Worm (Caenorhabditis elegans) whole organism, L3 larva: Measurements from ENCODE around the gene ZK185.1.

ENCODE experiments used
- R02D3.7 ChIP-seq: fragments of 150-350 bp; optimal IDR thresholded peaks from 2 replicates; lab custom pipeline; 2014; ENCODE audit warnings: missing biosample characterization, missing genetic modification characterization
- ZK546.5 ChIP-seq: sonication (generic microtip); optimal IDR thresholded peaks from 2 replicates; lab custom pipeline; 2017; ENCODE audit warnings: missing biosample characterization, missing genetic modification characterization
- aly-2 ChIP-seq: fragments of 150-350 bp; optimal IDR thresholded peaks from 2 replicates; lab custom pipeline; 2014; ENCODE audit warnings: missing biosample characterization, missing genetic modification characterization
- ceh-28 ChIP-seq: fragments of 150-350 bp; optimal IDR thresholded peaks from 2 replicates; lab custom pipeline; 2014; ENCODE audit warnings: missing biosample characterization, missing genetic modification reagents, missing genetic modification characterization
- ceh-82 ChIP-seq: fragments of 150-350 bp; optimal IDR thresholded peaks from 2 replicates; lab custom pipeline; 2014; ENCODE audit warnings: missing biosample characterization, missing genetic modification characterization
- egl-27 ChIP-seq: sonication (generic microtip); optimal IDR thresholded peaks from 4 replicates; lab custom pipeline; 2017; ENCODE audit warnings: missing biosample characterization, missing genetic modification reagents, missing genetic modification characterization
- egl-5 ChIP-seq: fragments of 150-350 bp; optimal IDR thresholded peaks from 2 replicates; lab custom pipeline; 2017; ENCODE audit warnings: missing biosample characterization, missing genetic modification reagents, missing genetic modification characterization, inconsistent platforms
- elt-1 ChIP-seq: fragments of 150-350 bp; optimal IDR thresholded peaks from 2 replicates; lab custom pipeline; 2014; ENCODE audit warnings: missing biosample characterization, missing genetic modification characterization
- elt-2 ChIP-seq: sonication (generic microtip); optimal IDR thresholded peaks from 2 replicates; lab custom pipeline; 2016; ENCODE audit warnings: missing genetic modification reagents, mild to moderate bottlenecking, missing genetic modification characterization, missing compliant biosample characterization
- elt-3 ChIP-seq, 3 experiments: fragments of 150-350 bp in 1 of 3; sonication (generic microtip) in 2 of 3; optimal IDR thresholded peaks; 2 replicates in 2 of 3; 4 replicates in 1 of 3; lab custom pipeline; 2014 to 2017; ENCODE audit warnings: missing biosample characterization in 3 of 3, missing genetic modification characterization in 3 of 3
- hmg-11 ChIP-seq: sonication (generic microtip); optimal IDR thresholded peaks from 2 replicates; lab custom pipeline; 2016; ENCODE audit warnings: missing genetic modification characterization, missing compliant biosample characterization
- jun-1 ChIP-seq: fragments of 150-350 bp; optimal IDR thresholded peaks from 2 replicates; lab custom pipeline; 2014; ENCODE audit warnings: missing biosample characterization, missing genetic modification reagents, missing genetic modification characterization
- lin-15B ChIP-seq: fragments of 150-350 bp; optimal IDR thresholded peaks from 2 replicates; lab custom pipeline; 2014; ENCODE audit warnings: missing biosample characterization, missing genetic modification characterization
- lsy-12 ChIP-seq: sonication (generic microtip); optimal IDR thresholded peaks from 2 replicates; lab custom pipeline; 2016; ENCODE audit warnings: mild to moderate bottlenecking, missing genetic modification characterization, missing compliant biosample characterization
- mdl-1 ChIP-seq: fragments of 150-350 bp; optimal IDR thresholded peaks from 2 replicates; lab custom pipeline; 2014; ENCODE audit warnings: missing biosample characterization, missing genetic modification characterization
- mml-1 ChIP-seq: fragments of 150-350 bp; sonication (generic microtip); optimal IDR thresholded peaks from 3 replicates; lab custom pipeline; 2014; ENCODE audit warnings: missing biosample characterization, missing genetic modification characterization
- nfya-1 ChIP-seq: sonication (generic microtip); optimal IDR thresholded peaks from 2 replicates; lab custom pipeline; 2017; ENCODE audit warnings: missing genetic modification characterization, mild to moderate bottlenecking, missing compliant biosample characterization, antibody characterized with exemption, moderate library complexity; ENCODE audit not compliant: insufficient read depth
- nhr-12 ChIP-seq: fragments of 150-350 bp; optimal IDR thresholded peaks from 2 replicates; lab custom pipeline; 2014; ENCODE audit warnings: missing biosample characterization, missing genetic modification characterization
- nhr-25 ChIP-seq: sonication (generic microtip); optimal IDR thresholded peaks from 2 replicates; lab custom pipeline; 2017; ENCODE audit warnings: missing biosample characterization, missing genetic modification characterization
- nhr-28 ChIP-seq: fragments of 150-350 bp; optimal IDR thresholded peaks from 2 replicates; lab custom pipeline; 2014; ENCODE audit warnings: missing biosample characterization, missing genetic modification characterization
- nhr-43 ChIP-seq: sonication (generic microtip); optimal IDR thresholded peaks from 2 replicates; lab custom pipeline; 2016; ENCODE audit warnings: mild to moderate bottlenecking, missing genetic modification characterization, missing compliant biosample characterization; ENCODE audit not compliant: poor library complexity, severe bottlenecking
- nhr-67 ChIP-seq: fragments of 150-350 bp; optimal IDR thresholded peaks from 2 replicates; lab custom pipeline; 2014; ENCODE audit warnings: missing biosample characterization, missing genetic modification characterization
- nhr-77 ChIP-seq: fragments of 150-350 bp; optimal IDR thresholded peaks from 2 replicates; lab custom pipeline; 2014; ENCODE audit warnings: missing biosample characterization, missing genetic modification characterization
- pha-4 ChIP-seq: fragments of 150-350 bp; optimal IDR thresholded peaks from 2 replicates; lab custom pipeline; 2014; ENCODE audit warnings: missing biosample characterization, missing genetic modification reagents, missing genetic modification characterization
- pqm-1 ChIP-seq: fragments of 150-350 bp; optimal IDR thresholded peaks from 2 replicates; lab custom pipeline; 2017; ENCODE audit warnings: missing biosample characterization, missing genetic modification characterization, inconsistent platforms
- skn-1 ChIP-seq: fragments of 150-350 bp; optimal IDR thresholded peaks from 2 replicates; lab custom pipeline; 2014; ENCODE audit warnings: missing biosample characterization, missing genetic modification characterization
- tbx-2 ChIP-seq: sonication (generic microtip); optimal IDR thresholded peaks from 2 replicates; lab custom pipeline; 2016; ENCODE audit warnings: mild to moderate bottlenecking, missing genetic modification characterization, missing compliant biosample characterization
- zag-1 ChIP-seq: fragments of 150-350 bp; optimal IDR thresholded peaks from 2 replicates; lab custom pipeline; 2014; ENCODE audit warnings: missing biosample characterization, missing genetic modification characterization
- ztf-11 ChIP-seq: fragments of 150-350 bp; optimal IDR thresholded peaks from 2 replicates; lab custom pipeline; 2014; ENCODE audit warnings: missing biosample characterization, missing genetic modification characterization
- ztf-4 ChIP-seq: fragments of 150-350 bp; optimal IDR thresholded peaks from 2 replicates; lab custom pipeline; 2014; ENCODE audit warnings: missing biosample characterization, missing genetic modification characterization

ZK185.1 gene

ce11 chrIV:4524943-4525342, 23.4 kb upstream of the ZK185.1 start, which contains the start of gene ZK180.6:
Gene ZK180.6 (minus strand): TSS chrIV:4525043.
- TF ChIP-seq aly-2 (tag; lab: Kevin White, UChicago) (no peak), elt-2 (tag; lab: Kevin White, UChicago) (no peak), zag-1 (tag; lab: Kevin White, UChicago) (no peak), egl-5 (tag; lab: Kevin White, UChicago) (no peak), lin-15B (tag; lab: Kevin White, UChicago) (no peak), egl-27 (tag; lab: Kevin White, UChicago) (no peak), pha-4 (tag; lab: Kevin White, UChicago) (no peak), elt-1 (tag; lab: Kevin White, UChicago) (no peak), nhr-43 (tag; lab: Kevin White, UChicago) (no peak), nfya-1 (tag; lab: Kevin White, UChicago) (no peak)
- TF ChIP-seq, all 47 proteins: peak for 0

ce11 chrIV:4526028-4526427, 22.3 kb upstream of the ZK185.1 start:
- no peak for TF ChIP-seq ceh-82 (tag; lab: Kevin White, UChicago)
- TF ChIP-seq nhr-28 (tag; lab: Kevin White, UChicago): no peak
- peak in 1 of 3 experiments; percentile 20 for TF ChIP-seq elt-3 (tag; optimal IDR thresholded peaks at IDR 0.05; lab: Kevin White, UChicago)
- TF ChIP-seq nhr-43 (tag; lab: Kevin White, UChicago): peak; percentile 79

- TF ChIP-seq mml-1 (tag; lab: Kevin White, UChicago) (no peak), tbx-2 (tag; lab: Kevin White, UChicago) (no peak), ztf-11 (tag; lab: Kevin White, UChicago) (no peak), hmg-11 (no peak), lin-15B (tag; lab: Kevin White, UChicago) (no peak), ceh-28 (tag; lab: Kevin White, UChicago) (no peak), nhr-43 (tag; lab: Kevin White, UChicago) (no peak), lsy-12 (tag; lab: Kevin White, UChicago) (no peak), nhr-12 (tag; lab: Kevin White, UChicago) (no peak), elt-3 (tag; optimal IDR thresholded peaks at IDR 0.05; lab: Kevin White, UChicago) (no peak), nfya-1 (tag; lab: Kevin White, UChicago) (no peak), jun-1 (no peak), R02D3.7 (tag; lab: Kevin White, UChicago) (no peak)
- TF ChIP-seq, all 47 proteins: peak for 0
Observed at ce11 chrIV:4526724-4527123, 21.6 kb upstream of the ZK185.1 start.

ce11 chrIV:4530170-4530569, 18.2 kb upstream of the ZK185.1 start, which contains the start of gene ZK185.3:
Gene ZK185.3 (minus strand): TSS chrIV:4530432.
- TF ChIP-seq elt-2 (tag; lab: Kevin White, UChicago): peak; percentile 85
- TF ChIP-seq elt-3 (tag; optimal IDR thresholded peaks at IDR 0.05; lab: Kevin White, UChicago): peak in 1 of 3 experiments; percentile 11
- TF ChIP-seq ceh-28 (tag; lab: Kevin White, UChicago): peak; percentile 38
- TF ChIP-seq nfya-1 (tag; lab: Kevin White, UChicago): no peak
- TF ChIP-seq nhr-77 (tag; lab: Kevin White, UChicago): no peak
- TF ChIP-seq pqm-1 (tag; lab: Kevin White, UChicago): peak; percentile 98
- TF ChIP-seq hmg-11: no peak

- no peak for TF ChIP-seq egl-27 (tag; lab: Kevin White, UChicago)
- no peak for TF ChIP-seq nhr-67 (tag; lab: Kevin White, UChicago)
- TF ChIP-seq ztf-4 (tag; lab: Kevin White, UChicago): no peak
- TF ChIP-seq nhr-25: no peak
- TF ChIP-seq mdl-1 (tag; lab: Kevin White, UChicago): no peak
Observed at ce11 chrIV:4533025-4533424, 15.3 kb upstream of the ZK185.1 start, which contains the start of gene ZK185.4. Gene ZK185.4 (minus strand): TSS chrIV:4533125.

DNA sequence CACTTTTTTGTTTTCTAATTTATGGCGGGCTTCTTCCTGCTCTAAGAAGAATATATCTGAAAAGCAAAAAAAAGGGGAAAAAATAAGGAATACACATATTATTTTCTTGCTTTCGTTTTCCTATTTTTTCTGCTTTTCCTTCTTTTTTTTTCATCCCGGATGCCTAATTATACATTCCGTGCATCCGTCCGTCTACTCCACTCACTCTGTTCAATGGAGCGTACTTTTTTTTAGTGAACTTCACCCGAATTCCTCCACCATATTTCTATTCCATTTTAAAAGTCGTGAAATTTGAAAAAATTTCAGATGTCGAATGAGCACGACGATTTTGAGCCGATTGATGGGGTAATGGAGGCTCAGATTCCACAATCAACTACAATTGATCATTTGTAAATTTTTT, 12.1 kb upstream of the ZK185.1 start, which contains the start of gene ZK185.2:
Gene ZK185.2, plus strand, starts transcription at position 301 of the 400 bp plus-strand sequence.
- no peak for TF ChIP-seq nhr-43 (tag; lab: Kevin White, UChicago)
- no peak for TF ChIP-seq ceh-82 (tag; lab: Kevin White, UChicago)
- TF ChIP-seq ZK546.5 (tag; lab: Kevin White, UChicago): no peak
- no peak for TF ChIP-seq nfya-1 (tag; lab: Kevin White, UChicago)
- TF ChIP-seq elt-3 (tag; optimal IDR thresholded peaks at IDR 0.05; lab: Kevin White, UChicago): no peak
- TF ChIP-seq skn-1 (tag; lab: Kevin White, UChicago): no peak
- TF ChIP-seq nhr-77 (tag; lab: Kevin White, UChicago): no peak
- no peak for TF ChIP-seq nhr-67 (tag; lab: Kevin White, UChicago)
- no peak for TF ChIP-seq ceh-28 (tag; lab: Kevin White, UChicago)
